Worm (Caenorhabditis elegans): ENCODE measurements around the gene srx-133.

DNA sequence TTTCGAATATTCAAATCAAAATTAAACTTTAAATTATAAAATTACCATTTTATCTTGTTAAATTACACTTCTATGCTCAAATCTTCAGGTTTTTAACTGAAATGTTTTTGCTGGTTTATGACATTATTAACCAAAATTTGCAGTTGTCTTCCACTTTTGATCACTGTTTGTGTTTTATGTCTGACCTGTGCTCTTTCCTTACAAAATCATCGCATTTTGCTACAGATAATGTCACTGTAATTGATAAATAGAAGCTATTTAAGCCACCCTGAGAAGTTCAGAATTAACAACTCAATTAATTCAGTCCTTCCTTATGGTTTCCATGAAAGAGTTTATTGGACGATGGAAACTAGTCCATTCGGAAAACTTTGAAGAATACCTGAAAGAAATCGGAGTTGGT lies 42.0 kb downstream of the srx-133 start, which contains the start of gene lbp-8:
- TF ChIP-seq ceh-2 (tag; optimal IDR thresholded peaks at IDR 0.05) (no peak), unc-86 (tag; optimal IDR thresholded peaks at IDR 0.05) (no peak), dve-1 (tag; optimal IDR thresholded peaks at IDR 0.05) (no peak), rnt-1 (tag; optimal IDR thresholded peaks at IDR 0.05) (no peak), C38D4.7 (GFP tag; optimal IDR thresholded peaks at IDR 0.05) (no peak), fkh-6 (tag; optimal IDR thresholded peaks at IDR 0.05) (no peak)
